Worm (Caenorhabditis elegans) whole organism, late embryonic: ENCODE data around the gene ZK970.8.

Source experiments
- ahr-1 ChIP-seq: sonication (generic microtip); optimal IDR thresholded peaks from 2 replicates; lab custom pipeline; 2016; ENCODE audit warnings: missing genetic modification characterization, missing compliant biosample characterization
- ama-1 ChIP-seq: fragments of 150-350 bp; optimal IDR thresholded peaks from 2 replicates; lab custom pipeline; 2014
- hlh-30 ChIP-seq: sonication (generic microtip); optimal IDR thresholded peaks from 2 replicates; lab custom pipeline; 2017; ENCODE audit warnings: antibody characterized with exemption, missing genetic modification characterization, missing compliant biosample characterization; ENCODE audit not compliant: insufficient read depth
- pqm-1 ChIP-seq: sonication (generic microtip); optimal IDR thresholded peaks from 2 replicates; lab custom pipeline; 2016; ENCODE audit warnings: missing genetic modification characterization, missing compliant biosample characterization
- rnt-1 ChIP-seq: sonication (generic microtip); optimal IDR thresholded peaks from 2 replicates; lab custom pipeline; 2016; ENCODE audit warnings: missing genetic modification characterization, missing compliant biosample characterization
- sox-2 ChIP-seq: fragments of 200-800 bp; sonication (Bioruptor generic); IDR thresholded peaks from 2 replicates; pipeline ENCODE4 v1.3.6; 2022; ENCODE audit warnings: missing genetic modification reagents, missing genetic modification characterization, missing compliant biosample characterization
- unc-3 ChIP-seq, 2 experiments: fragments of 200-800 bp in 1 of 2; sonication (Bioruptor generic) in 1 of 2; sonication (generic microtip) in 1 of 2; conservative IDR thresholded peaks in 1 of 2; optimal IDR thresholded peaks in 1 of 2; 2 replicates each; pipeline versions ENCODE4 v1.3.6 to Lab custom; 2016 to 2022; ENCODE audit warnings: missing compliant biosample characterization in 2 of 2, missing genetic modification characterization in 2 of 2, missing genetic modification reagents in 1 of 2
- unc-86 ChIP-seq: sonication (generic microtip); optimal IDR thresholded peaks from 2 replicates; lab custom pipeline; 2016; ENCODE audit warnings: missing genetic modification characterization, missing compliant biosample characterization

DNA sequence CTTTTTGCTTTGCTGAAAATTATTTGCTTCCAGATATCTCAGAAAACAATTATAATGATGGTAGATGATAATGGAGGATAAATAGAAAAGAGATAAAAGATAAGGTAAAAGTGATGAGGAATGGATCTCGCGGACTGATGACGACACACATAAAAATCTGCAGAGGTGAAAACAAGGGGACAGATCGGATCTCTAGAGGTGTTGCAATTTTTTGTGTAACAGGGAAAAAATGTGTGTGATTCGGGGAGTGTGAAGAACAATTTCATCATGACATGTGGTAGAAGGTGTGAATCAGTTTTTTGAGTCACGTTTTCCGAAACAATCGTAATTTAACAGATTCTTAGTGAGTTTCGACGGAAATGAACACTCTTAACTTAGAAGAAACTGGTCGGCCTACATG is 20.5 kb upstream of the ZK970.8 start:
- TF ChIP-seq hlh-30 (tag; lab: Kevin White, UChicago) (no peak), pqm-1 (tag; lab: Kevin White, UChicago) (no peak), unc-3 (GFP tag; conservative IDR thresholded peaks at IDR 0.05; lab: Robert Waterston, UW) (no peak), unc-3 (tag; optimal IDR thresholded peaks at IDR 0.05; lab: Kevin White, UChicago) (no peak), unc-86 (tag; lab: Kevin White, UChicago) (no peak), rnt-1 (tag; lab: Kevin White, UChicago) (no peak), ahr-1 (tag; lab: Kevin White, UChicago) (no peak), sox-2 (GFP tag; lab: Robert Waterston, UW) (no peak), ama-1 (lab: Kevin White, UChicago) (no peak)
